Worm (Caenorhabditis elegans): ENCODE measurements around the gene cpn-2.

cpn-2 gene

DNA sequence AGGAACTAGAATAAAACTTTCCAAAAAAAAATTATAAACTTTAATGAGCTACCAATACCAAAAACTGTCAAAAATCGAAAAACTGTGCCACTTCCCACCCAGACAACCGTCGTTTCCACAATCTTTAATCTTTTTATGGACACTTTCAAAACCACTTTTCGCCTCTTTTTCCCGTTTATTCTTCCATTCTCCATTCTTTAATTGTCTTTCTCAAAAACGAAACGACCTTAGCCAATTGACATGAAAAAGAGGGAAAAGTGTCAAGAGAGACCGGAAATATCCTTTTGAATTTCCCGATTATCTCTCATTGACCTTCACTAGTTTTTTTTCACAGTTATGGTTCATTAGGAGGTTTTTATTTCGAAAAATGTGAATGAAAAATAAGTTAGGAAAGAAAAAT, 34.0 kb downstream of the cpn-2 start:
- TF ChIP-seq elt-3 (tag; optimal IDR thresholded peaks at IDR 0.05) (no peak), unc-62 (GFP tag; optimal IDR thresholded peaks at IDR 0.05) (no peak), sptf-1 (tag; optimal IDR thresholded peaks at IDR 0.05) (no peak), ceh-83 (GFP tag; optimal IDR thresholded peaks at IDR 0.05) (no peak), nhr-76 (tag; optimal IDR thresholded peaks at IDR 0.05) (no peak), ham-2 (GFP tag; optimal IDR thresholded peaks at IDR 0.05) (no peak), elt-1 (tag; optimal IDR thresholded peaks at IDR 0.05; ENCODE audit: borderline replicate concordance, insufficient read depth) (no peak), flh-1 (GFP tag; optimal IDR thresholded peaks at IDR 0.05) (no peak), unc-120 (tag; optimal IDR thresholded peaks at IDR 0.05; ENCODE audit: poor library complexity, severe bottlenecking) (no peak), unc-39 (tag; optimal IDR thresholded peaks at IDR 0.05) (no peak), bed-3 (GFP tag; optimal IDR thresholded peaks at IDR 0.05) (no peak), nhr-2 (tag; optimal IDR thresholded peaks at IDR 0.05) (no peak), zip-8 (tag; optimal IDR thresholded peaks at IDR 0.05) (no peak), ztf-11 (tag; optimal IDR thresholded peaks at IDR 0.05) (no peak), mab-5 (tag; optimal IDR thresholded peaks at IDR 0.05) (no peak), pha-4 (tag; optimal IDR thresholded peaks at IDR 0.05) (no peak), blmp-1 (tag; optimal IDR thresholded peaks at IDR 0.05) (no peak), nhr-12 (tag; optimal IDR thresholded peaks at IDR 0.05) (no peak), drap-1 (GFP tag; optimal IDR thresholded peaks at IDR 0.05) (no peak)

DNA sequence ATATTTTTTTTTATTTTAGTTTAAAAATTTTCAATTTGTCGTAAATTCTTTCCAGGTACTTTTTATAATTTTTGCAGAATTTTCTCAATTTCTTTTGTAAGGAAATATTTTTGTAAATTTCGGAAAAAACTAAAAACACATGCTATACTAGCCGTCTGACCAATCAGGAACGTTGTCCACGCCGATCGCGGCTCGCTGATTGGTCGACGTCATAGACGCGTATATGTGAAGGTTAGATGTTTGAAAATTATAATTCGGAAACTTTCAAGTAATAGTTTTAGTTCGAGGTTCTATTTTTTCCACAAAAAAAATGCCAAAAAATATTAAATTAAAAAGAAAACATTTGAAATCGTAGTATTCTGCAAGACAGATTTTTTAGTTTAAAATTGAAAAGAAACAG, 34.7 kb downstream of the cpn-2 start:
- no peak for TF ChIP-seq sem-2 (GFP tag; optimal IDR thresholded peaks at IDR 0.05)
- TF ChIP-seq M03D4.4 (tag; optimal IDR thresholded peaks at IDR 0.05) = no peak
- no peak for TF ChIP-seq ces-1 (GFP tag; optimal IDR thresholded peaks at IDR 0.05)
- no peak for TF ChIP-seq pha-4 (tag; optimal IDR thresholded peaks at IDR 0.05)

DNA sequence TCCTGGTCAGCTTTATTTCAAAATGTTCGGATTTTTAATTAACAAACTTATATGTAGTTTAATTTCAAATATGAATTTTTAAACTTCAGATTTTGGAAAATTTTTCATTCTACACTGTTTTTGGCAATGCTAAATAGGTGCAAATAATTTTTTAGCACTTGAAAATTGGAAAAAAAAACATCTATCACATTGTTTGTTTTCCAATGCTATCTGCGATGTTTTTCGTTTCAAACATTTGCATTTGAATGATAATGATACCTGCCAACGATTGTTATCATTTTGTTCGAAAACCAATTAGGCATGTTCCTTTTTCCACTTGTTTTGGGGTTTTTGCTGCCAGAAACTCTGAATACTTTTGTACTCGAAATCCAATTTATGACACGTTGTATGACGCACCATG, 37.4 kb downstream of the cpn-2 start, which contains the start of gene C03H5.4:
Gene C03H5.4, plus strand, starts transcription at position 301 of the 400 bp plus-strand sequence.
- TF ChIP-seq sem-2 (GFP tag; optimal IDR thresholded peaks at IDR 0.05) (no peak), nhr-76 (tag; optimal IDR thresholded peaks at IDR 0.05) (no peak), sptf-1 (tag; optimal IDR thresholded peaks at IDR 0.05) (no peak)

DNA sequence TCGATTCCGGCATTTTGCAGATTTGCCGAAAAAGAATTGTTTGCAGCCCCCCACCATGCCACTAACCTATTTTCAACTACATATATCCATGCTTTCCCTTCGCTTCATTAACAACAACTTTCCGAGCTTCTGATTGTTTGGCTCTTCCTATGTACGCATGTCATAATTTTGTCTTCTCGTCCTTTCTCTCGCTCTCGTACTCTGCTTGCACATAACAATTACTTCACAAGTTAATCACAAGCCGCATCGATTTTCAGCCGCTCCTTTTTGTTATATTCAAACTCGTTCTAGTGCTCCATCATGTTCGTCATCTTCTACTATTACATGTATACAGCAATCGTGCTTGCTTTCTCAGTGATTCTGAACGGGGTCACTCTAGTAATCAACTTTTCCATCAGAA, 40.8 kb downstream of the cpn-2 start, which contains the start of gene C03H5.9:
Gene C03H5.9, plus strand, starts transcription at position 301 of the 400 bp plus-strand sequence.
- TF ChIP-seq nhr-76 (tag; optimal IDR thresholded peaks at IDR 0.05) (no peak), ces-1 (GFP tag; optimal IDR thresholded peaks at IDR 0.05) (no peak), lsy-2 (tag; optimal IDR thresholded peaks at IDR 0.05) (no peak), ceh-83 (GFP tag; optimal IDR thresholded peaks at IDR 0.05) (no peak), cnd-1 (tag; optimal IDR thresholded peaks at IDR 0.05) (no peak), nhr-237 (tag; optimal IDR thresholded peaks at IDR 0.05) (no peak), blmp-1 (tag; optimal IDR thresholded peaks at IDR 0.05) (no peak), elt-1 (tag; optimal IDR thresholded peaks at IDR 0.05; ENCODE audit: borderline replicate concordance, insufficient read depth) (no peak)

DNA sequence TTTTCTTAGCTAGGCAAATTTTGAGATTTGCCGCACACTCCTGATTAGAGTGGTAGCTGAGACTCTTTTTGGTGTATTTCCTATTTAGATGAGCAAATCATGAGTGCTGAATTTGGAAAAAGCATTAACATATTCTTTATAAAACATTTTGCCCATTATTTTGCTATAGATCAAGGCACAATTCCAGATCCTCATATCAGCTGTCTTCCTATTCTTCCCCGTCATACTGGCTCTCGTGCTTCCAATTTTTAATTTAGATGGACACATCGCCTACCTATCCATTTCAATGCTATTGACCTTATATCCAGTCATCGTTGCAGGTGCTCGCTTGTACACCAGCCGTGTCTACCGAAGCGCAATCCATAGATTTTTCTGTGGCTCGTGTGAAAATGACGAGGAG, 42.4 kb downstream of the cpn-2 start, which contains the start of gene C03H5.7:
Gene C03H5.7, plus strand, starts transcription at position 301 of the 400 bp plus-strand sequence.
- TF ChIP-seq flh-1 (GFP tag; optimal IDR thresholded peaks at IDR 0.05) (no peak), nhr-237 (tag; optimal IDR thresholded peaks at IDR 0.05) (no peak), snpc-4 (tag; optimal IDR thresholded peaks at IDR 0.05) (no peak), ztf-11 (tag; optimal IDR thresholded peaks at IDR 0.05) (no peak), nhr-76 (tag; optimal IDR thresholded peaks at IDR 0.05) (no peak), ham-2 (GFP tag; optimal IDR thresholded peaks at IDR 0.05) (no peak), sem-2 (GFP tag; optimal IDR thresholded peaks at IDR 0.05) (no peak), pha-4 (tag; optimal IDR thresholded peaks at IDR 0.05) (no peak), elt-3 (tag; optimal IDR thresholded peaks at IDR 0.05) (no peak), mab-5 (tag; optimal IDR thresholded peaks at IDR 0.05) (no peak), ceh-83 (GFP tag; optimal IDR thresholded peaks at IDR 0.05) (no peak), lin-13 (tag; optimal IDR thresholded peaks at IDR 0.05) (no peak), mep-1 (tag; optimal IDR thresholded peaks at IDR 0.05) (no peak), unc-62 (GFP tag; optimal IDR thresholded peaks at IDR 0.05) (no peak), ces-1 (GFP tag; optimal IDR thresholded peaks at IDR 0.05) (no peak), drap-1 (GFP tag; optimal IDR thresholded peaks at IDR 0.05) (no peak), elt-1 (tag; optimal IDR thresholded peaks at IDR 0.05; ENCODE audit: borderline replicate concordance, insufficient read depth) (no peak), nhr-2 (tag; optimal IDR thresholded peaks at IDR 0.05) (no peak)

DNA sequence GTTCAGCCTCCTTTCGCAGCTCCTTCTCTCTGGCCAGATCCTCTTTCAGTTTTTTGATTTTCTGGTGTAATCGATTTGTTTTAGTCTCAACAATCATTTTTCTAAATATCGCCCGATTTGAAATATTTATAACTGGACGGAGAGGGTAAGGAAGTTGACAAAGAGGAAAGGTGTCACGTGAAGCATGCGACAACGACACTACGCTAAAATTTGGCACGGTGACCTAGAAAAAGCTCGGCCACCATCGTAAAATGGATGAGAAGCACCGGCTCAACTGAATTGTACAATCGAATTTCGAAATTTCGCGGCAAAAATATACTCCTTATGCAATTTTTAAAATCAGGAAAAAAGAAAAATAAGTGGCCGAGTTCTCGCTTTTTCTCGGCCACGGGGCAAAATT, 47.7 kb downstream of the cpn-2 start, which contains the start of gene C03H5.5:
Gene C03H5.5, minus strand, starts transcription at position 101 of the 400 bp plus-strand sequence.
- TF ChIP-seq elt-3 (tag; optimal IDR thresholded peaks at IDR 0.05) (no peak), cnd-1 (tag; optimal IDR thresholded peaks at IDR 0.05) (no peak), unc-62 (GFP tag; optimal IDR thresholded peaks at IDR 0.05) (no peak), blmp-1 (tag; optimal IDR thresholded peaks at IDR 0.05) (no peak), flh-1 (GFP tag; optimal IDR thresholded peaks at IDR 0.05) (no peak), nhr-237 (tag; optimal IDR thresholded peaks at IDR 0.05) (no peak), mep-1 (tag; optimal IDR thresholded peaks at IDR 0.05) (no peak), ces-1 (GFP tag; optimal IDR thresholded peaks at IDR 0.05) (no peak), snpc-4 (tag; optimal IDR thresholded peaks at IDR 0.05) (no peak), zip-8 (tag; optimal IDR thresholded peaks at IDR 0.05) (no peak), nhr-2 (tag; optimal IDR thresholded peaks at IDR 0.05) (no peak), nhr-12 (tag; optimal IDR thresholded peaks at IDR 0.05) (no peak), ztf-11 (tag; optimal IDR thresholded peaks at IDR 0.05) (no peak), elt-1 (tag; optimal IDR thresholded peaks at IDR 0.05; ENCODE audit: borderline replicate concordance, insufficient read depth) (no peak)
